Worm (Caenorhabditis elegans) whole organism, L2 larva: Measurements from ENCODE around the gene C25E10.7.

Source experiments
- R02D3.7 ChIP-seq: fragments of 150-350 bp; optimal IDR thresholded peaks from 2 replicates; lab custom pipeline; 2014; ENCODE audit warnings: missing biosample characterization, missing genetic modification characterization
- alr-1 ChIP-seq: fragments of 150-350 bp; optimal IDR thresholded peaks from 2 replicates; lab custom pipeline; 2014; ENCODE audit warnings: missing biosample characterization, missing genetic modification characterization
- aly-2 ChIP-seq: fragments of 150-350 bp; optimal IDR thresholded peaks from 2 replicates; lab custom pipeline; 2014; ENCODE audit warnings: missing biosample characterization, missing genetic modification characterization
- ama-1 ChIP-seq: fragments of 150-350 bp; optimal IDR thresholded peaks from 2 replicates; lab custom pipeline; 2018; ENCODE audit warnings: inconsistent platforms
- blmp-1 ChIP-seq: sonication (generic microtip); optimal IDR thresholded peaks from 2 replicates; lab custom pipeline; 2017; ENCODE audit warnings: missing genetic modification characterization, mild to moderate bottlenecking, missing compliant biosample characterization, antibody characterized with exemption, moderate library complexity; ENCODE audit not compliant: insufficient read depth
- ceh-16 ChIP-seq: fragments of 150-350 bp; optimal IDR thresholded peaks from 2 replicates; lab custom pipeline; 2014; ENCODE audit warnings: missing biosample characterization, missing genetic modification characterization
- elt-1 ChIP-seq: fragments of 150-350 bp; optimal IDR thresholded peaks from 2 replicates; lab custom pipeline; 2014; ENCODE audit warnings: missing biosample characterization, missing genetic modification characterization
- nhr-11 ChIP-seq: fragments of 150-350 bp; optimal IDR thresholded peaks from 2 replicates; lab custom pipeline; 2014; ENCODE audit warnings: missing biosample characterization, missing genetic modification characterization
- nhr-12 ChIP-seq: fragments of 150-350 bp; optimal IDR thresholded peaks from 2 replicates; lab custom pipeline; 2014; ENCODE audit warnings: missing biosample characterization, missing genetic modification characterization
- nhr-237 ChIP-seq: fragments of 150-350 bp; optimal IDR thresholded peaks from 2 replicates; lab custom pipeline; 2014; ENCODE audit warnings: missing biosample characterization, missing genetic modification characterization
- nhr-77 ChIP-seq: fragments of 150-350 bp; optimal IDR thresholded peaks from 2 replicates; lab custom pipeline; 2014; ENCODE audit warnings: missing biosample characterization, missing genetic modification characterization
- snpc-4 ChIP-seq: fragments of 150-350 bp; optimal IDR thresholded peaks from 2 replicates; lab custom pipeline; 2014; ENCODE audit warnings: missing biosample characterization, missing genetic modification characterization
- unc-55 ChIP-seq: fragments of 150-350 bp; sonication (generic microtip); optimal IDR thresholded peaks from 3 replicates; lab custom pipeline; 2014; ENCODE audit warnings: missing biosample characterization, missing genetic modification reagents, missing genetic modification characterization
- unc-62 ChIP-seq: fragments of 150-350 bp; optimal IDR thresholded peaks from 2 replicates; lab custom pipeline; 2014; ENCODE audit warnings: missing biosample characterization, missing genetic modification reagents, missing genetic modification characterization

ce11 chrV:9035685-9036084 lies 15.3 kb downstream of the C25E10.7 start, which contains the start of gene srsx-34:
- no peak for TF ChIP-seq R02D3.7 (tag; lab: Kevin White, UChicago)
- no peak for TF ChIP-seq nhr-237
- no peak for TF ChIP-seq elt-1 (tag; lab: Kevin White, UChicago)
- no peak for TF ChIP-seq unc-55 (GFP tag; lab: Kevin White, UChicago)
- TF ChIP-seq unc-62 (GFP tag; lab: Kevin White, UChicago) = no peak
- no peak for TF ChIP-seq nhr-11 (tag; lab: Kevin White, UChicago)
- no peak for TF ChIP-seq blmp-1
- no peak for TF ChIP-seq nhr-77 (tag; lab: Kevin White, UChicago)
- no peak for TF ChIP-seq ceh-16
- TF ChIP-seq nhr-12 (tag; lab: Kevin White, UChicago) = no peak
- no peak for TF ChIP-seq snpc-4
- TF ChIP-seq alr-1 (tag; lab: Kevin White, UChicago) = no peak
- TF ChIP-seq aly-2 (tag; lab: Kevin White, UChicago) = no peak
- TF ChIP-seq ama-1 = no peak
